Fruit fly (Drosophila melanogaster) whole organism, embryonic: Measurements from ENCODE around the gene Chd64.

Source experiments
- Antp ChIP-seq: fragments of 200-800 bp; sonication (Bioruptor generic); optimal IDR thresholded peaks from 3 replicates; lab custom pipeline; 2016; ENCODE audit warnings: missing biosample characterization, missing genetic modification characterization
- B-H2 ChIP-seq: fragments of 200-800 bp; sonication (Bioruptor generic); optimal IDR thresholded peaks from 2 replicates; lab custom pipeline; 2018; ENCODE audit warnings: missing biosample characterization, mild to moderate bottlenecking, missing genetic modification characterization
- CG1024 ChIP-seq: fragments of 200-800 bp; sonication (Bioruptor generic); IDR thresholded peaks from 2 replicates; pipeline ENCODE4 v1.3.6; 2022; ENCODE audit warnings: missing biosample characterization, missing genetic modification characterization
- CG10462 ChIP-seq: fragments of 200-800 bp; sonication (Bioruptor generic); optimal IDR thresholded peaks from 2 replicates; lab custom pipeline; 2016; ENCODE audit warnings: missing biosample characterization, missing genetic modification characterization
- CG10959 ChIP-seq: fragments of 200-800 bp; sonication (Bioruptor generic); IDR thresholded peaks from 2 replicates; pipeline ENCODE4 v1.3.6; 2022; ENCODE audit warnings: missing biosample characterization, missing genetic modification characterization
- CG11093 ChIP-seq: fragments of 200-800 bp; sonication (Bioruptor generic); IDR thresholded peaks from 3 replicates; pipeline ENCODE4 v1.3.6; 2022; ENCODE audit warnings: missing biosample characterization, missing genetic modification characterization
- CG12104 ChIP-seq: fragments of 200-800 bp; sonication (Bioruptor generic); optimal IDR thresholded peaks from 3 replicates; lab custom pipeline; 2016; ENCODE audit warnings: missing biosample characterization, missing genetic modification characterization
- CG12942 ChIP-seq: fragments of 200-800 bp; sonication (Bioruptor generic); optimal IDR thresholded peaks from 3 replicates; lab custom pipeline; 2016; ENCODE audit warnings: missing biosample characterization, missing genetic modification characterization
- CG14441 ChIP-seq: fragments of 200-800 bp; sonication (Bioruptor generic); IDR thresholded peaks from 2 replicates; pipeline ENCODE4 v1.3.6; 2022; ENCODE audit warnings: missing biosample characterization, missing genetic modification characterization
- CG15269 ChIP-seq: fragments of 200-800 bp; sonication (Bioruptor generic); optimal IDR thresholded peaks from 2 replicates; lab custom pipeline; 2018; ENCODE audit warnings: missing biosample characterization, mild to moderate bottlenecking, missing genetic modification characterization, moderate library complexity
- CG1603 ChIP-seq: fragments of 200-800 bp; sonication (Bioruptor generic); optimal IDR thresholded peaks from 2 replicates; lab custom pipeline; 2019; ENCODE audit warnings: missing biosample characterization, mild to moderate bottlenecking, missing genetic modification characterization, moderate library complexity
- CG17328 ChIP-seq: fragments of 200-800 bp; sonication (Bioruptor generic); IDR thresholded peaks from 2 replicates; pipeline ENCODE4 v1.3.6; 2022; ENCODE audit warnings: missing biosample characterization, missing genetic modification characterization
- CG17385 ChIP-seq: fragments of 200-800 bp; sonication (Bioruptor generic); optimal IDR thresholded peaks from 3 replicates; lab custom pipeline; 2018; ENCODE audit warnings: missing biosample characterization, mild to moderate bottlenecking, missing genetic modification characterization
- CG17802 ChIP-seq: fragments of 200-800 bp; sonication (Bioruptor generic); optimal IDR thresholded peaks from 2 replicates; lab custom pipeline; 2018; ENCODE audit warnings: missing biosample characterization, mild to moderate bottlenecking, missing genetic modification characterization, moderate library complexity
- CG2712 ChIP-seq: fragments of 200-800 bp; optimal IDR thresholded peaks from 3 replicates; lab custom pipeline; 2019; ENCODE audit warnings: missing biosample characterization, mild to moderate bottlenecking, missing genetic modification characterization, moderate library complexity
- CG30431 ChIP-seq: fragments of 200-800 bp; sonication (Bioruptor generic); optimal IDR thresholded peaks from 2 replicates; lab custom pipeline; 2017; ENCODE audit warnings: missing biosample characterization, missing genetic modification characterization
- CG3995 ChIP-seq: fragments of 200-800 bp; sonication (Bioruptor generic); optimal IDR thresholded peaks from 3 replicates; lab custom pipeline; 2016; ENCODE audit warnings: missing biosample characterization, missing genetic modification characterization
- CG4424 ChIP-seq: fragments of 200-800 bp; sonication (Bioruptor generic); optimal IDR thresholded peaks from 3 replicates; lab custom pipeline; 2016; ENCODE audit warnings: missing biosample characterization, missing genetic modification characterization
- CG6683 ChIP-seq: fragments of 200-800 bp; sonication (Bioruptor generic); optimal IDR thresholded peaks from 2 replicates; lab custom pipeline; 2017; ENCODE audit warnings: missing biosample characterization, mild to moderate bottlenecking, missing genetic modification characterization, missing genetic modification reagents
- CG6854 ChIP-seq: fragments of 200-800 bp; sonication (Bioruptor generic); optimal IDR thresholded peaks from 3 replicates; lab custom pipeline; 2017; ENCODE audit warnings: missing biosample characterization, mild to moderate bottlenecking, missing genetic modification characterization
- CG8359 ChIP-seq: fragments of 200-800 bp; sonication (Bioruptor generic); optimal IDR thresholded peaks from 2 replicates; lab custom pipeline; 2017; ENCODE audit warnings: missing biosample characterization, mild to moderate bottlenecking, missing genetic modification characterization, borderline replicate concordance
- CG9932 ChIP-seq: fragments of 200-800 bp; sonication (Bioruptor generic); IDR thresholded peaks from 2 replicates; pipeline ENCODE4 v1.3.6; 2022; ENCODE audit warnings: missing biosample characterization, missing genetic modification characterization
- Camta ChIP-seq: fragments of 200-800 bp; sonication (Bioruptor generic); optimal IDR thresholded peaks from 2 replicates; lab custom pipeline; 2016; ENCODE audit warnings: missing biosample characterization, missing genetic modification characterization
- CrebB ChIP-seq: fragments of 200-800 bp; sonication (Bioruptor generic); optimal IDR thresholded peaks from 3 replicates; lab custom pipeline; 2018; ENCODE audit warnings: missing biosample characterization, mild to moderate bottlenecking, missing genetic modification characterization
- Ets97D ChIP-seq: fragments of 200-800 bp; sonication (Bioruptor generic); optimal IDR thresholded peaks from 3 replicates; lab custom pipeline; 2016; ENCODE audit warnings: missing biosample characterization, missing genetic modification characterization
- HLH54F ChIP-seq: fragments of 200-800 bp; sonication (Bioruptor generic); optimal IDR thresholded peaks from 3 replicates; lab custom pipeline; 2016; ENCODE audit warnings: missing biosample characterization, missing genetic modification characterization
- Hr51 ChIP-seq, 2 experiments: fragments of 200-800 bp; sonication (Bioruptor generic); optimal IDR thresholded peaks; 2 replicates in 1 of 2; 3 replicates in 1 of 2; lab custom pipeline; 2016 to 2018; ENCODE audit warnings: missing biosample characterization in 2 of 2, missing genetic modification characterization in 2 of 2, mild to moderate bottlenecking in 1 of 2, moderate library complexity in 1 of 2
- Hr78 ChIP-seq, 2 experiments: fragments of 200-800 bp in 1 of 2; fragments of >200 bp in 1 of 2; sonication (Bioruptor generic) in 1 of 2; optimal IDR thresholded peaks; 2 replicates each; lab custom pipeline; 2017 to 2019; ENCODE audit warnings: missing biosample characterization in 2 of 2, missing genetic modification characterization in 2 of 2, mild to moderate bottlenecking in 1 of 2, moderate library complexity in 1 of 2
- NC2α ChIP-seq: fragments of 200-800 bp; sonication (Bioruptor generic); optimal IDR thresholded peaks from 2 replicates; lab custom pipeline; 2016; ENCODE audit warnings: missing biosample characterization, missing genetic modification characterization
- Neu2 ChIP-seq: fragments of 200-800 bp; sonication (Bioruptor generic); optimal IDR thresholded peaks from 3 replicates; lab custom pipeline; 2016; ENCODE audit warnings: missing biosample characterization, missing genetic modification characterization, borderline replicate concordance
- Sry-δ ChIP-seq: fragments of 200-800 bp; sonication (Bioruptor generic); optimal IDR thresholded peaks from 2 replicates; lab custom pipeline; 2016; ENCODE audit warnings: missing biosample characterization, missing genetic modification characterization
- al ChIP-seq: fragments of 200-800 bp; sonication (Bioruptor generic); IDR thresholded peaks from 2 replicates; pipeline ENCODE4 v1.3.6; 2022; ENCODE audit warnings: missing biosample characterization, missing genetic modification characterization
- amos ChIP-seq: fragments of 200-800 bp; sonication (Bioruptor generic); IDR thresholded peaks from 2 replicates; pipeline ENCODE4 v1.3.6; 2022; ENCODE audit warnings: missing biosample characterization, missing genetic modification characterization; ENCODE audit not compliant: partially characterized antibody
- az2 ChIP-seq: fragments of 200-800 bp; sonication (Bioruptor generic); optimal IDR thresholded peaks from 3 replicates; lab custom pipeline; 2016; ENCODE audit warnings: missing biosample characterization, missing genetic modification characterization
- bbx ChIP-seq: fragments of 200-800 bp; sonication (Bioruptor generic); IDR thresholded peaks from 2 replicates; pipeline ENCODE4 v1.3.6; 2022; ENCODE audit warnings: missing biosample characterization, missing genetic modification characterization; ENCODE audit not compliant: partially characterized antibody
- dimm ChIP-seq: fragments of 200-800 bp; sonication (Bioruptor generic); IDR thresholded peaks from 2 replicates; pipeline ENCODE4 v1.3.6; 2022; ENCODE audit warnings: missing biosample characterization, missing genetic modification characterization
- exex ChIP-seq: fragments of 200-800 bp; sonication (Bioruptor generic); optimal IDR thresholded peaks from 4 replicates; lab custom pipeline; 2018; ENCODE audit warnings: missing biosample characterization, mild to moderate bottlenecking, missing genetic modification characterization, moderate library complexity
- gcm ChIP-seq: fragments of 200-800 bp; sonication (Bioruptor generic); optimal IDR thresholded peaks from 2 replicates; lab custom pipeline; 2019; ENCODE audit warnings: missing biosample characterization, mild to moderate bottlenecking, missing genetic modification characterization, moderate library complexity
- lbe ChIP-seq: fragments of 200-800 bp; sonication (Bioruptor generic); optimal IDR thresholded peaks from 2 replicates; lab custom pipeline; 2016; ENCODE audit warnings: missing biosample characterization, mild to moderate bottlenecking, missing genetic modification characterization
- mirr ChIP-seq: fragments of 200-800 bp; sonication (Bioruptor generic); optimal IDR thresholded peaks from 3 replicates; lab custom pipeline; 2018; ENCODE audit warnings: missing biosample characterization, mild to moderate bottlenecking, missing genetic modification characterization
- nom ChIP-seq: fragments of 200-800 bp; sonication (Bioruptor generic); optimal IDR thresholded peaks from 2 replicates; lab custom pipeline; 2017; ENCODE audit warnings: missing biosample characterization, missing genetic modification characterization, mild to moderate bottlenecking, moderate library complexity, missing genetic modification reagents
- prd ChIP-seq, 3 experiments: fragments of >200 bp in 2 of 3; fragments of 200-800 bp in 1 of 3; sonication (Bioruptor generic) in 1 of 3; optimal IDR thresholded peaks in 2 of 3; IDR thresholded peaks in 1 of 3; 2 replicates in 2 of 3; 3 replicates in 1 of 3; pipeline versions ENCODE4 v1.3.6 to Lab custom; 2017 to 2022; ENCODE audit warnings: missing biosample characterization in 1 of 3, missing genetic modification characterization in 1 of 3
- sima ChIP-seq: fragments of 200-800 bp; sonication (Bioruptor generic); optimal IDR thresholded peaks from 2 replicates; lab custom pipeline; 2016; ENCODE audit warnings: missing biosample characterization, missing genetic modification characterization
- slp2 ChIP-seq: fragments of 200-800 bp; sonication (Bioruptor generic); optimal IDR thresholded peaks from 2 replicates; lab custom pipeline; 2016; ENCODE audit warnings: missing biosample characterization, missing genetic modification characterization
- sna ChIP-seq: fragments of 200-800 bp; sonication (Bioruptor generic); IDR thresholded peaks from 2 replicates; pipeline ENCODE4 v1.3.6; 2022; ENCODE audit warnings: missing biosample characterization, missing genetic modification characterization; ENCODE audit not compliant: partially characterized antibody
- stwl ChIP-seq: fragments of 200-800 bp; sonication (Bioruptor generic); optimal IDR thresholded peaks from 3 replicates; lab custom pipeline; 2018; ENCODE audit warnings: missing biosample characterization, mild to moderate bottlenecking, missing genetic modification characterization, moderate library complexity
- twi ChIP-seq: fragments of 200-800 bp; optimal IDR thresholded peaks from 2 replicates; lab custom pipeline; 2019; ENCODE audit warnings: missing biosample characterization, mild to moderate bottlenecking, missing genetic modification characterization, moderate library complexity
- unpg ChIP-seq: fragments of 200-800 bp; sonication (Bioruptor generic); optimal IDR thresholded peaks from 3 replicates; lab custom pipeline; 2018; ENCODE audit warnings: missing biosample characterization, mild to moderate bottlenecking, missing genetic modification characterization, moderate library complexity
- zfh1 ChIP-seq: fragments of 200-800 bp; sonication (Bioruptor generic); IDR thresholded peaks from 3 replicates; pipeline ENCODE4 v1.3.6; 2022; ENCODE audit warnings: missing biosample characterization, missing genetic modification characterization

Gene Chd64

DNA sequence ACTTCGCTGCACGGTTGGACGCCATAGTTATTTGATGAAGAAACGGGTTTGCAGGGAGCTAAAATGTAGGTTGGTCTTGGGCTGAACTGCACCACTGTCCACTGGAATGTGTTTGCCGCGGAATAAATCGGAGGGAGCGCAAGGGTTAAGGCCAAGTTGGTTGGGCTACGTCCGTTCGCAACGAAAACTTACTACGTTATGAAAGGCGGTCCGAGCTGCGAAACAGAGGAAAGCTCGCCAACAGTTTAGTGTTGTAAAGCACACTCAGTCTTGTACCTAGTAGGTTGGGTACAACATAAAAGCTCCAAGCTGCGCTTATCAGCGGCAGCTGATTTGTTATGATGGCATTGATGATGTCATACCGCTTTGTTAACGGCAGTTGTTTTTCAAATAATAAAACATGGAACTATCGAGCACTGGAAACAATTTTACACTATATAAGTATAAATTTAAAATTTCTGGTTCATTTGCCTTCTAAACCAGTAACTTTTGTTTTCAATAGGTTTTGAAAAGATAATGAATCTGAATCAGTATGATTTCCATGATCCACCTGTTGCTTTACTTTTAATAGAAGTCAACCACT is at the start of gene Chd64 (continued):
- TF ChIP-seq bbx (GFP tag; lab: Robert Waterston, UW), result peak; percentile 46
- no peak for TF ChIP-seq HLH54F (GFP tag; lab: Kevin White, UChicago)
- TF ChIP-seq Hr78 (GFP tag; optimal IDR thresholded peaks at IDR 0.05; lab: Kevin White, UChicago), result peak in 1 of 2 experiments; percentile 64
- TF ChIP-seq CG3995 (GFP tag; lab: Kevin White, UChicago), result no peak
- TF ChIP-seq mirr (GFP tag; lab: Kevin White, UChicago), result peak; percentile 71
- no peak for TF ChIP-seq prd (optimal IDR thresholded peaks at IDR 0.05; lab: Kevin White, UChicago)
- TF ChIP-seq prd (GFP tag; IDR thresholded peaks at IDR 0.05; lab: Robert Waterston, UW), result no peak
- peak; percentile 24 for TF ChIP-seq Ets97D (GFP tag; lab: Kevin White, UChicago)
- TF ChIP-seq sna (GFP tag; lab: Robert Waterston, UW), result peak; percentile 68
- no peak for TF ChIP-seq CG1603 (tag; lab: Kevin White, UChicago)
- no peak for TF ChIP-seq zfh1 (GFP tag; lab: Robert Waterston, UW)
- no peak for TF ChIP-seq CG12942 (GFP tag; lab: Kevin White, UChicago)
- TF ChIP-seq CG9932 (GFP tag; lab: Robert Waterston, UW), result peak; percentile 50
- no peak for TF ChIP-seq al (GFP tag; lab: Robert Waterston, UW)
- peak; percentile 74 for TF ChIP-seq nom (GFP tag; lab: Kevin White, UChicago)
- TF ChIP-seq Sry-δ (GFP tag; lab: Kevin White, UChicago), result peak; percentile 5
- 0 out of 2 replicates have a peak, but pooled peaks have one; percentile 11 for TF ChIP-seq CG1024 (GFP tag; lab: Robert Waterston, UW)
- peak; percentile 33; the same call in 1 of the 2 replicates for TF ChIP-seq CG10959 (GFP tag; lab: Robert Waterston, UW)
- TF ChIP-seq twi (tag; lab: Kevin White, UChicago), result no peak
- peak; percentile 74 for TF ChIP-seq stwl
- peak; percentile 14 for TF ChIP-seq CG12104 (GFP tag; lab: Kevin White, UChicago)
- peak; percentile 37 for TF ChIP-seq az2 (GFP tag; lab: Kevin White, UChicago)
- TF ChIP-seq CG8359, result no peak
- no peak for TF ChIP-seq sima
- no peak for TF ChIP-seq CG2712 (tag; lab: Kevin White, UChicago)
- peak; percentile 75 for TF ChIP-seq CG6854
- no peak for TF ChIP-seq CG6683
- TF ChIP-seq Antp (GFP tag; lab: Kevin White, UChicago), result peak; percentile 3
- TF ChIP-seq CrebB (tag; lab: Kevin White, UChicago), result peak; percentile 36
- peak; percentile 45 for TF ChIP-seq unpg
- peak; percentile 81 for TF ChIP-seq exex (tag; lab: Kevin White, UChicago)
- no peak for TF ChIP-seq CG17802
- TF ChIP-seq CG17385 (GFP tag; lab: Kevin White, UChicago), result peak; percentile 52
- TF ChIP-seq NC2α (GFP tag; lab: Kevin White, UChicago), result no peak
- TF ChIP-seq CG10462 (GFP tag; lab: Kevin White, UChicago), result no peak
- peak; percentile 75 for TF ChIP-seq B-H2 (GFP tag; lab: Kevin White, UChicago)
- TF ChIP-seq CG30431 (GFP tag; lab: Kevin White, UChicago), result no peak
- peak; percentile 45; the same call in 1 of the 2 replicates for TF ChIP-seq amos (GFP tag; lab: Robert Waterston, UW)
- TF ChIP-seq Neu2 (GFP tag; lab: Kevin White, UChicago), result no peak
- TF ChIP-seq Camta, result no peak
- no peak for TF ChIP-seq slp2 (GFP tag; lab: Kevin White, UChicago)
- TF ChIP-seq Hr51 (GFP tag; optimal IDR thresholded peaks at IDR 0.05; lab: Kevin White, UChicago), result no peak
- TF ChIP-seq dimm (GFP tag; lab: Robert Waterston, UW), result no peak
- TF ChIP-seq CG4424 (GFP tag; lab: Kevin White, UChicago), result no peak
- no peak for TF ChIP-seq CG14441
- TF ChIP-seq gcm (GFP tag; lab: Kevin White, UChicago), result no peak
- peak; percentile 52 for TF ChIP-seq CG15269 (tag; lab: Kevin White, UChicago)
- peak; percentile 83 for TF ChIP-seq lbe (GFP tag; lab: Kevin White, UChicago)
- TF ChIP-seq CG11093 (GFP tag; lab: Robert Waterston, UW), result no peak; the same call in 2 of the 3 replicates
- TF ChIP-seq CG17328 (GFP tag; lab: Robert Waterston, UW), result peak; percentile 31; the same call in 1 of the 2 replicates
